Worm (Caenorhabditis elegans) whole organism, L3 larva: Measurements from ENCODE around the gene C36C9.6.

Experiments used
- aly-2 ChIP-seq: fragments of 150-350 bp; optimal IDR thresholded peaks from 2 replicates; lab custom pipeline; 2014; ENCODE audit warnings: missing biosample characterization, missing genetic modification characterization
- elt-3 ChIP-seq, 3 experiments: fragments of 150-350 bp in 1 of 3; sonication (generic microtip) in 2 of 3; optimal IDR thresholded peaks; 2 replicates in 2 of 3; 4 replicates in 1 of 3; lab custom pipeline; 2014 to 2017; ENCODE audit warnings: missing biosample characterization in 3 of 3, missing genetic modification characterization in 3 of 3
- lin-39 ChIP-seq: fragments of 150-350 bp; optimal IDR thresholded peaks from 2 replicates; lab custom pipeline; 2018; ENCODE audit warnings: missing biosample characterization, missing genetic modification reagents, missing genetic modification characterization
- nfya-1 ChIP-seq: sonication (generic microtip); optimal IDR thresholded peaks from 2 replicates; lab custom pipeline; 2017; ENCODE audit warnings: missing genetic modification characterization, mild to moderate bottlenecking, missing compliant biosample characterization, antibody characterized with exemption, moderate library complexity; ENCODE audit not compliant: insufficient read depth
- nhr-237 ChIP-seq: fragments of 150-350 bp; optimal IDR thresholded peaks from 2 replicates; lab custom pipeline; 2014; ENCODE audit warnings: missing biosample characterization, missing genetic modification characterization
- nhr-25 ChIP-seq: sonication (generic microtip); optimal IDR thresholded peaks from 2 replicates; lab custom pipeline; 2017; ENCODE audit warnings: missing biosample characterization, missing genetic modification characterization

ce11 chrX:1718479-1718878, 27.7 kb upstream of the C36C9.6 start, which contains the start of gene fbxa-53:
- TF ChIP-seq nhr-237 (tag; lab: Kevin White, UChicago), result no peak
- no peak for TF ChIP-seq nhr-25 (tag; lab: Kevin White, UChicago)
- no peak for TF ChIP-seq nfya-1 (tag; lab: Kevin White, UChicago)
- no peak for TF ChIP-seq elt-3 (tag; optimal IDR thresholded peaks at IDR 0.05; lab: Kevin White, UChicago)
- TF ChIP-seq lin-39 (tag; lab: Kevin White, UChicago), result no peak
- TF ChIP-seq aly-2 (tag; lab: Kevin White, UChicago), result no peak
